Worm (Caenorhabditis elegans) whole organism, late embryonic: ENCODE results near the gene clec-59.

Experiments used
- C08G9.2 ChIP-seq: sonication (generic microtip); optimal IDR thresholded peaks from 2 replicates; lab custom pipeline; 2016; ENCODE audit warnings: mild to moderate bottlenecking, missing genetic modification characterization, moderate library complexity, missing compliant biosample characterization
- C38D4.7 ChIP-seq: fragments of 200-800 bp; sonication (Bioruptor generic); optimal IDR thresholded peaks from 2 replicates; lab custom pipeline; 2018; ENCODE audit warnings: mild to moderate bottlenecking, missing genetic modification characterization, moderate library complexity, missing compliant biosample characterization
- F13H6.1 ChIP-seq: sonication (generic microtip); optimal IDR thresholded peaks from 2 replicates; lab custom pipeline; 2016; ENCODE audit warnings: missing genetic modification characterization, missing compliant biosample characterization
- ahr-1 ChIP-seq: sonication (generic microtip); optimal IDR thresholded peaks from 2 replicates; lab custom pipeline; 2016; ENCODE audit warnings: missing genetic modification characterization, missing compliant biosample characterization
- ceh-18 ChIP-seq: sonication (generic microtip); optimal IDR thresholded peaks from 2 replicates; lab custom pipeline; 2016; ENCODE audit warnings: missing genetic modification characterization, missing compliant biosample characterization
- ceh-19 ChIP-seq: fragments of 200-800 bp; sonication (Bioruptor generic); optimal IDR thresholded peaks from 2 replicates; lab custom pipeline; 2018; ENCODE audit warnings: mild to moderate bottlenecking, missing genetic modification characterization, missing compliant biosample characterization
- ceh-2 ChIP-seq: sonication (generic microtip); optimal IDR thresholded peaks from 2 replicates; lab custom pipeline; 2016; ENCODE audit warnings: missing genotype, missing genetic modification characterization, missing compliant biosample characterization
- ceh-22 ChIP-seq: sonication (generic microtip); optimal IDR thresholded peaks from 2 replicates; lab custom pipeline; 2017; ENCODE audit warnings: missing biosample characterization, missing genetic modification characterization
- ceh-24 ChIP-seq: sonication (generic microtip); optimal IDR thresholded peaks from 2 replicates; lab custom pipeline; 2016; ENCODE audit warnings: mild to moderate bottlenecking, missing genetic modification characterization, missing compliant biosample characterization
- ceh-31 ChIP-seq: sonication (generic microtip); optimal IDR thresholded peaks from 2 replicates; lab custom pipeline; 2016; ENCODE audit warnings: missing genetic modification characterization, missing compliant biosample characterization
- ceh-34 ChIP-seq: sonication (generic microtip); optimal IDR thresholded peaks from 2 replicates; lab custom pipeline; 2016; ENCODE audit warnings: mild to moderate bottlenecking, missing genetic modification characterization, missing compliant biosample characterization
- elt-4 ChIP-seq: sonication (generic microtip); optimal IDR thresholded peaks from 2 replicates; lab custom pipeline; 2016; ENCODE audit warnings: missing genetic modification characterization, missing compliant biosample characterization
- ets-4 ChIP-seq: sonication (generic microtip); optimal IDR thresholded peaks from 2 replicates; lab custom pipeline; 2016; ENCODE audit warnings: missing genetic modification characterization, missing compliant biosample characterization
- eyg-1 ChIP-seq: sonication (generic microtip); optimal IDR thresholded peaks from 2 replicates; lab custom pipeline; 2016; ENCODE audit warnings: missing genotype, missing genetic modification characterization, missing compliant biosample characterization
- fkh-10 ChIP-seq: fragments of 150-350 bp; optimal IDR thresholded peaks from 2 replicates; lab custom pipeline; 2014; ENCODE audit warnings: missing biosample characterization, missing genetic modification reagents, missing genetic modification characterization
- gmeb-2 ChIP-seq: sonication (generic microtip); optimal IDR thresholded peaks from 2 replicates; lab custom pipeline; 2016; ENCODE audit warnings: missing genetic modification characterization, inconsistent platforms, missing compliant biosample characterization
- hlh-6 ChIP-seq: sonication (generic microtip); optimal IDR thresholded peaks from 2 replicates; lab custom pipeline; 2016; ENCODE audit warnings: missing genotype, missing genetic modification characterization, missing compliant biosample characterization
- lin-11 ChIP-seq: fragments of 200-800 bp; sonication (Bioruptor generic); optimal IDR thresholded peaks from 2 replicates; lab custom pipeline; 2018; ENCODE audit warnings: mild to moderate bottlenecking, missing genetic modification characterization, missing compliant biosample characterization
- madf-2 ChIP-seq: sonication (generic microtip); optimal IDR thresholded peaks from 2 replicates; lab custom pipeline; 2017; ENCODE audit warnings: missing genetic modification characterization, missing compliant biosample characterization
- nfya-1 ChIP-seq: sonication (generic microtip); optimal IDR thresholded peaks from 2 replicates; lab custom pipeline; 2017; ENCODE audit warnings: missing genetic modification characterization, mild to moderate bottlenecking, missing compliant biosample characterization, antibody characterized with exemption, moderate library complexity
- nhr-11 ChIP-seq: fragments of 150-350 bp; optimal IDR thresholded peaks from 2 replicates; lab custom pipeline; 2014; ENCODE audit warnings: missing biosample characterization, missing genetic modification characterization
- nhr-232 ChIP-seq: sonication (generic microtip); optimal IDR thresholded peaks from 2 replicates; lab custom pipeline; 2016; ENCODE audit warnings: missing genetic modification characterization, missing compliant biosample characterization
- npax-4 ChIP-seq: sonication (generic microtip); optimal IDR thresholded peaks from 2 replicates; lab custom pipeline; 2016; ENCODE audit warnings: missing genetic modification characterization, missing compliant biosample characterization
- odd-2 ChIP-seq: sonication (generic microtip); optimal IDR thresholded peaks from 2 replicates; lab custom pipeline; 2017; ENCODE audit warnings: antibody characterized with exemption, mild to moderate bottlenecking, missing genetic modification characterization, missing compliant biosample characterization
- pat-9 ChIP-seq: fragments of 200-800 bp; sonication (Bioruptor generic); optimal IDR thresholded peaks from 2 replicates; lab custom pipeline; 2018; ENCODE audit warnings: mild to moderate bottlenecking, missing genetic modification characterization, moderate library complexity, missing compliant biosample characterization
- pqm-1 ChIP-seq: sonication (generic microtip); optimal IDR thresholded peaks from 2 replicates; lab custom pipeline; 2016; ENCODE audit warnings: missing genetic modification characterization, missing compliant biosample characterization
- ref-2 ChIP-seq: sonication (generic microtip); optimal IDR thresholded peaks from 2 replicates; lab custom pipeline; 2016; ENCODE audit warnings: missing genetic modification characterization, missing compliant biosample characterization
- rnt-1 ChIP-seq: sonication (generic microtip); optimal IDR thresholded peaks from 2 replicates; lab custom pipeline; 2016; ENCODE audit warnings: missing genetic modification characterization, missing compliant biosample characterization
- sdc-2 ChIP-seq: sonication (generic microtip); optimal IDR thresholded peaks from 2 replicates; lab custom pipeline; 2016; ENCODE audit warnings: missing genotype, missing genetic modification characterization, missing compliant biosample characterization
- sox-4 ChIP-seq: sonication (generic microtip); optimal IDR thresholded peaks from 2 replicates; lab custom pipeline; 2017; ENCODE audit warnings: mild to moderate bottlenecking, missing genetic modification characterization, inconsistent platforms, missing compliant biosample characterization
- tbx-2 ChIP-seq: sonication (generic microtip); optimal IDR thresholded peaks from 2 replicates; lab custom pipeline; 2016; ENCODE audit warnings: missing genetic modification characterization, missing compliant biosample characterization
- ttx-3 ChIP-seq: sonication (generic microtip); optimal IDR thresholded peaks from 2 replicates; lab custom pipeline; 2016; ENCODE audit warnings: missing genetic modification reagents, missing genetic modification characterization, missing compliant biosample characterization
- unc-55 ChIP-seq: sonication (generic microtip); optimal IDR thresholded peaks from 2 replicates; lab custom pipeline; 2017; ENCODE audit warnings: missing biosample characterization, missing genetic modification reagents, missing genetic modification characterization
- unc-86 ChIP-seq: sonication (generic microtip); optimal IDR thresholded peaks from 2 replicates; lab custom pipeline; 2016; ENCODE audit warnings: missing genetic modification characterization, missing compliant biosample characterization
- ztf-16 ChIP-seq: sonication (generic microtip); optimal IDR thresholded peaks from 2 replicates; lab custom pipeline; 2017; ENCODE audit warnings: missing genetic modification characterization, missing compliant biosample characterization

The clec-59 gene

DNA sequence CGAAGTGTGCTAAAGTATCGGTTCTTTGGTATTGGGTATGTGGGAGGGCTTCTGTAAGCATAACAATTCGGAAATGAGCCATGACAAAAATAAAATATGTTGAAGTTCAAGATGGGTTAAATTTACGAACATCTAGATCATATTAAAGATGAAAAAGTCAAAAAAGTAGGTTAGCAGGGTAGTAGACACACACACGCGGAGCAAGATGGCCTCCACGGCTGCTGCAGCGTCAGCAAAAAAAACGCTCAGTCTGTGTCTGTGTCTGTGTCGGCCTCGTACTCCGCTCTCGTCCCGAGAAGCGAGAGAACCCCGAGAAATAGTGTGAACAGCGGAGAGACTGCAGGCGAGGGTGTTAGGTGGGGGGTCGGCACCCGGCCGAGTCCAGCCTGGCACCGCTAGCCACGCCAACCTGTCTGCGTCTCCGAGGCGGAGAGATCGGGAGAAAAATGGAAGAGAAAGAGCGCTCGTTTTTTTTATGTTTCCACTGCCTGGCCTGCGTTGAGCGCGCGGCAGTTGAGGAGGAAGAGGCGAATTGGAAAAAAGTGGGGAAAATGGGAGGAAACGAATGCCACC, 23.3 kb upstream of the clec-59 start, which contains the start of gene myrf-1 (continued):
- TF ChIP-seq odd-2 (tag; lab: Kevin White, UChicago) (no peak), hlh-6 (no peak), elt-4 (tag; lab: Kevin White, UChicago) (no peak), ceh-22 (tag; lab: Kevin White, UChicago) (no peak), fkh-10 (GFP tag; lab: Kevin White, UChicago) (no peak), nhr-11 (no peak), sox-4 (tag; lab: Kevin White, UChicago) (no peak), ceh-34 (tag; lab: Kevin White, UChicago) (peak; percentile 86), pqm-1 (tag; lab: Kevin White, UChicago) (peak; percentile 80), unc-55 (GFP tag; lab: Kevin White, UChicago) (peak; percentile 15), lin-11 (tag; lab: Kevin White, UChicago) (peak; percentile 28), nfya-1 (tag; lab: Kevin White, UChicago) (peak; percentile 77), ref-2 (peak; percentile 87), madf-2 (tag; lab: Kevin White, UChicago) (peak; percentile 6), pat-9 (tag; lab: Kevin White, UChicago) (no peak), ceh-19 (GFP tag; lab: Kevin White, UChicago) (peak; percentile 58), F13H6.1 (tag; lab: Kevin White, UChicago) (peak; percentile 77)

DNA sequence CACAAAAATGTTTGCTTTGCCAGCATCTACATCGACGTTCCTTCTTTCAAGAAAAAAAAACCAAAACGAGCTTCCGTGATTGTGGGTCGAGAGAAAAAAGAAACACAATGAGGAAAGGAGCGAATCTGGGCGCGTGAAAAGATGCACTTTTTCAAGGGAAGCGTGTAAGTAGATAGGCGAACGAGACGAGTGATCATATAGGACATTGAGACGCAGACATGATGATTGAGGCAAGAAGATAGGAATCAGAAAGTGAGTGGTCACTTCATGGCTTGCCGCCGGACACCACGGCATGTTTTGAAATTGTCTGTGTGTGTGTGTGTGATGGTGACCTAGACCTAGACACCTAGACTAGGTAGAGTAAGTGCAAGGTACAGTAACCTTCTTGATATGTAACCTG, 22.3 kb upstream of the clec-59 start:
- TF ChIP-seq F13H6.1 (tag; lab: Kevin White, UChicago) (peak; percentile 3), ets-4 (tag; lab: Kevin White, UChicago) (no peak), rnt-1 (tag; lab: Kevin White, UChicago) (peak; percentile 44), sdc-2 (tag; lab: Kevin White, UChicago) (no peak), npax-4 (tag; lab: Kevin White, UChicago) (no peak), ceh-18 (peak; percentile 22), pat-9 (tag; lab: Kevin White, UChicago) (no peak), nfya-1 (tag; lab: Kevin White, UChicago) (peak; percentile 25), ceh-31 (peak; percentile 28), ceh-24 (tag; lab: Kevin White, UChicago) (no peak), eyg-1 (no peak), C38D4.7 (GFP tag; lab: Kevin White, UChicago) (no peak)
- TF ChIP-seq, all 69 proteins: peak for 5

DNA sequence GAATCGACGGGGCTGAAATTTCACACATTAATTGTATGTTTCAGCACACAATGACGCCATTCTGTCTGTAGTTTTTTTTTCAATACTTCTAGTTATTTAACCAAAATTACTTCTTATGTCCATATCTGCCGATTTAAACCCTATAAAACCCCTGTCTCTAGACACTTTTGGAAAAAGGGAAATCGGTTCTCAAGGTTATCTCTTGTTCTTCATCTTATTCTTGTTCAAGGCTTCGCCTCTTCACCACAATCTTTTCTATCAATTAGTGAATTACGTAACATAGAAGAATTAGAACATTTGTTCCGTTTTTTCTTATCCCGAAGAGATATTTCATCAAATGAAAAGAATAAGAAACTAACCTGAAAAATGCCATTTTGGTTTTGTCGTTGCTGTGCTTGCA, 21.4 kb upstream of the clec-59 start:
- TF ChIP-seq tbx-2 (tag; lab: Kevin White, UChicago) (no peak), ahr-1 (tag; lab: Kevin White, UChicago) (no peak), unc-86 (tag; lab: Kevin White, UChicago) (no peak), ztf-16 (tag; lab: Kevin White, UChicago) (no peak)

DNA sequence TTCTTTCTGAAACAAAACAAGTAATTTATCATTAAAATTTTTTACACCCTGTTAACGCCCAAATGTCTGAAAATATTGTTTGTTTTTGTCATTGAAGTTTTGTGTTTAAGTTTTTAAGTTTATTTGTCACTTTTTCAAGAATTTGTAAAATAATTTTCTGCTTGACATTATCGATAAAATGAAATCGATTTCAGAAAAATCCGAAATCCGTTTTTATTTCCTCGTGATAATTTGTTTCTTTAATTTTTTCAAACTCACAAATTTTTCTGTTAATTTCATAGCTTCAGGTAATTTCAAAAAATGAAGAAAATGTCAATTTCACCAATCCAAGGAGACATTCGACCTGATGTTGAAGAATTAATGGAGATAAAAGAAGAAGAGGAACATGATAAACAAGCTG, 16.7 kb upstream of the clec-59 start, which contains the start of gene ZK666.12:
TSS of gene ZK666.12 (plus strand) at position 301 of the 400 bp plus-strand sequence.
- TF ChIP-seq elt-4 (tag; lab: Kevin White, UChicago) (no peak), ceh-18 (no peak), pat-9 (tag; lab: Kevin White, UChicago) (no peak), nhr-11 (no peak), C38D4.7 (GFP tag; lab: Kevin White, UChicago) (no peak), F13H6.1 (tag; lab: Kevin White, UChicago) (no peak), hlh-6 (no peak), gmeb-2 (tag; lab: Kevin White, UChicago) (no peak), ttx-3 (no peak), eyg-1 (no peak), C08G9.2 (tag; lab: Kevin White, UChicago) (no peak), unc-55 (GFP tag; lab: Kevin White, UChicago) (no peak), ceh-2 (no peak), ref-2 (no peak), nhr-232 (tag; lab: Kevin White, UChicago) (no peak), rnt-1 (tag; lab: Kevin White, UChicago) (no peak)
